Worm (Caenorhabditis elegans): ENCODE data around the gene srz-5.
"Not testable (repeated sequence)": the region's sequence is repeated elsewhere in the genome, so short reads cannot be mapped to it uniquely, and the experiment has no call there.

- not testable (repeated sequence) for TF ChIP-seq mep-1 (tag; optimal IDR thresholded peaks at IDR 0.05); unc-39 (tag; optimal IDR thresholded peaks at IDR 0.05); tbx-8 (GFP tag; optimal IDR thresholded peaks at IDR 0.05); nhr-12 (tag; optimal IDR thresholded peaks at IDR 0.05); elt-1 (tag; optimal IDR thresholded peaks at IDR 0.05; ENCODE audit: borderline replicate concordance, insufficient read depth); mab-5 (tag; optimal IDR thresholded peaks at IDR 0.05); snpc-4 (tag; optimal IDR thresholded peaks at IDR 0.05); unc-62 (GFP tag; optimal IDR thresholded peaks at IDR 0.05); zip-8 (tag; optimal IDR thresholded peaks at IDR 0.05); drap-1 (GFP tag; optimal IDR thresholded peaks at IDR 0.05); pha-4 (tag; optimal IDR thresholded peaks at IDR 0.05)
Observed at ce11 chrII:3464580-3464979, 50.0 kb downstream of the srz-5 start, which contains the start of gene C16C8.10.

All from whole organism, mixed stage, embryonic.